Fruit fly (Drosophila melanogaster) whole organism, pupa: Measurements from ENCODE around the gene Samuel.

Source experiments
- CG10348 ChIP-seq: fragments of 200-800 bp; sonication (Bioruptor generic); IDR thresholded peaks from 2 replicates; pipeline ENCODE4 v1.3.6; 2022; ENCODE audit warnings: missing biosample characterization, missing genetic modification characterization
- CG12605 ChIP-seq: fragments of 200-800 bp; sonication (Bioruptor generic); IDR thresholded peaks from 2 replicates; pipeline ENCODE4 v1.3.6; 2022; ENCODE audit warnings: missing biosample characterization, missing genetic modification characterization
- EcR ChIP-seq: fragments of 200-800 bp; sonication (Bioruptor generic); optimal IDR thresholded peaks from 3 replicates; lab custom pipeline; 2019; ENCODE audit warnings: missing biosample characterization, missing genetic modification characterization, mild to moderate bottlenecking, moderate library complexity, missing genetic modification reagents

Samuel gene

dm6 chr2L:10964493-10964892, 102.3 kb downstream of the Samuel start:
- TF ChIP-seq CG10348 (GFP tag; lab: Robert Waterston, UW) (no peak), CG12605 (GFP tag; lab: Robert Waterston, UW) (peak; percentile 66)

dm6 chr2L:10963979-10964378, 102.8 kb downstream of the Samuel start, which contains the start of gene dpr2:
TSS of gene dpr2 (minus strand) at chr2L:10964153.
- TF ChIP-seq EcR (GFP tag; lab: Kevin White, UChicago) = no peak
